Fruit fly (Drosophila melanogaster): ENCODE data around the gene ps.

The ps gene

dm6 chr3R:9501489-9502415 lies 84.0 kb downstream of the ps start:
- TF ChIP-seq CG8478 (optimal IDR thresholded peaks at IDR 0.05) (no peak), CTCF (optimal IDR thresholded peaks at IDR 0.05) (no peak)

dm6 chr3R:9502416-9502763 lies 84.7 kb downstream of the ps start, which contains the start of gene RhoL:
RhoL (minus strand) TSS chr3R:9502581.
- TF ChIP-seq CTCF (optimal IDR thresholded peaks at IDR 0.05), result no peak
- no peak for TF ChIP-seq CG8478 (optimal IDR thresholded peaks at IDR 0.05)

dm6 chr3R:9503329-9504088 lies 85.8 kb downstream of the ps start:
- TF ChIP-seq CG8478 (optimal IDR thresholded peaks at IDR 0.05), result no peak
- no peak for TF ChIP-seq CTCF (optimal IDR thresholded peaks at IDR 0.05)

- TF ChIP-seq CG8478 (optimal IDR thresholded peaks at IDR 0.05) (no peak), CTCF (optimal IDR thresholded peaks at IDR 0.05) (no peak)
These were observed 86.6 kb downstream of the ps start, which contains the start of gene CG8149 for dm6 chr3R:9504355-9504754. CG8149 (plus strand) TSS chr3R:9504656.

Measured in S2 (cell line).